Worm (Caenorhabditis elegans): ENCODE measurements around the gene amt-4.
A peak's percentile ranks its signal among the peaks of the same experiment; 100 is the strongest.

amt-4 gene

ce11 chrX:4609635-4610034 lies 44.5 kb downstream of the amt-4 start:
- no peak for TF ChIP-seq M03D4.4 (tag; optimal IDR thresholded peaks at IDR 0.05)
- peak; percentile 49 for TF ChIP-seq lin-32 (GFP tag; optimal IDR thresholded peaks at IDR 0.05)
- peak; percentile 63 for TF ChIP-seq cnd-1 (tag; optimal IDR thresholded peaks at IDR 0.05)
- peak; percentile 73 for TF ChIP-seq hlh-1 (tag; optimal IDR thresholded peaks at IDR 0.05)

ce11 chrX:4615034-4615433 lies 49.9 kb downstream of the amt-4 start:
- no peak for TF ChIP-seq lin-32 (GFP tag; optimal IDR thresholded peaks at IDR 0.05)
- TF ChIP-seq bed-3 (GFP tag; optimal IDR thresholded peaks at IDR 0.05) = no peak
- TF ChIP-seq ceh-39 (tag; optimal IDR thresholded peaks at IDR 0.05) = no peak
- TF ChIP-seq ces-1 (GFP tag; optimal IDR thresholded peaks at IDR 0.05) = no peak
- no peak for TF ChIP-seq elt-1 (tag; optimal IDR thresholded peaks at IDR 0.05; ENCODE audit: borderline replicate concordance, insufficient read depth)
- no peak for TF ChIP-seq flh-1 (GFP tag; optimal IDR thresholded peaks at IDR 0.05)
- TF ChIP-seq unc-120 (tag; optimal IDR thresholded peaks at IDR 0.05; ENCODE audit: poor library complexity, severe bottlenecking) = no peak
- no peak for TF ChIP-seq elt-3 (tag; optimal IDR thresholded peaks at IDR 0.05)
- no peak for TF ChIP-seq hlh-1 (tag; optimal IDR thresholded peaks at IDR 0.05)
- TF ChIP-seq nhr-237 (tag; optimal IDR thresholded peaks at IDR 0.05) = no peak
- TF ChIP-seq blmp-1 (tag; optimal IDR thresholded peaks at IDR 0.05) = no peak
- TF ChIP-seq ceh-83 (GFP tag; optimal IDR thresholded peaks at IDR 0.05) = no peak
- no peak for TF ChIP-seq nhr-2 (tag; optimal IDR thresholded peaks at IDR 0.05)
- no peak for TF ChIP-seq nhr-76 (tag; optimal IDR thresholded peaks at IDR 0.05)
- TF ChIP-seq tbx-8 (GFP tag; optimal IDR thresholded peaks at IDR 0.05) = no peak
- TF ChIP-seq ztf-11 (tag; optimal IDR thresholded peaks at IDR 0.05) = no peak
- no peak for TF ChIP-seq unc-39 (tag; optimal IDR thresholded peaks at IDR 0.05)
- TF ChIP-seq nhr-12 (tag; optimal IDR thresholded peaks at IDR 0.05) = no peak

- TF ChIP-seq unc-39 (tag; optimal IDR thresholded peaks at IDR 0.05) = no peak
- no peak for TF ChIP-seq elt-3 (tag; optimal IDR thresholded peaks at IDR 0.05)
- peak; percentile 41 for TF ChIP-seq M03D4.4 (tag; optimal IDR thresholded peaks at IDR 0.05)
- TF ChIP-seq nhr-28 (tag; optimal IDR thresholded peaks at IDR 0.05) = no peak
- TF ChIP-seq nhr-237 (tag; optimal IDR thresholded peaks at IDR 0.05) = no peak
- TF ChIP-seq lin-32 (GFP tag; optimal IDR thresholded peaks at IDR 0.05) = peak; percentile 51
- peak; percentile 44 for TF ChIP-seq ham-2 (GFP tag; optimal IDR thresholded peaks at IDR 0.05)
- TF ChIP-seq sem-2 (GFP tag; optimal IDR thresholded peaks at IDR 0.05) = no peak
- peak; percentile 25 for TF ChIP-seq tbx-8 (GFP tag; optimal IDR thresholded peaks at IDR 0.05)
- peak; percentile 49 for TF ChIP-seq ces-1 (GFP tag; optimal IDR thresholded peaks at IDR 0.05)
- TF ChIP-seq mls-2 (tag; optimal IDR thresholded peaks at IDR 0.05) = peak; percentile 75
- TF ChIP-seq flh-1 (GFP tag; optimal IDR thresholded peaks at IDR 0.05) = no peak
- peak; percentile 62 for TF ChIP-seq lin-13 (tag; optimal IDR thresholded peaks at IDR 0.05)
- TF ChIP-seq mep-1 (tag; optimal IDR thresholded peaks at IDR 0.05) = peak; percentile 73
- peak; percentile 37 for TF ChIP-seq unc-120 (tag; optimal IDR thresholded peaks at IDR 0.05; ENCODE audit: poor library complexity, severe bottlenecking)
- no peak for TF ChIP-seq ztf-11 (tag; optimal IDR thresholded peaks at IDR 0.05)
- peak; percentile 68 for TF ChIP-seq drap-1 (GFP tag; optimal IDR thresholded peaks at IDR 0.05)
- peak; percentile 50 for TF ChIP-seq nhr-2 (tag; optimal IDR thresholded peaks at IDR 0.05)
- peak; percentile 82 for TF ChIP-seq sptf-1 (tag; optimal IDR thresholded peaks at IDR 0.05)
- no peak for TF ChIP-seq hlh-1 (tag; optimal IDR thresholded peaks at IDR 0.05)
- no peak for TF ChIP-seq blmp-1 (tag; optimal IDR thresholded peaks at IDR 0.05)
- no peak for TF ChIP-seq nhr-12 (tag; optimal IDR thresholded peaks at IDR 0.05)
- TF ChIP-seq pha-4 (tag; optimal IDR thresholded peaks at IDR 0.05) = no peak
- no peak for TF ChIP-seq unc-62 (GFP tag; optimal IDR thresholded peaks at IDR 0.05)
- TF ChIP-seq elt-1 (tag; optimal IDR thresholded peaks at IDR 0.05; ENCODE audit: borderline replicate concordance, insufficient read depth) = no peak
- TF ChIP-seq cnd-1 (tag; optimal IDR thresholded peaks at IDR 0.05) = peak; percentile 84
- TF ChIP-seq zip-8 (tag; optimal IDR thresholded peaks at IDR 0.05) = no peak
- no peak for TF ChIP-seq nhr-76 (tag; optimal IDR thresholded peaks at IDR 0.05)
- no peak for TF ChIP-seq bed-3 (GFP tag; optimal IDR thresholded peaks at IDR 0.05)
- TF ChIP-seq lsy-2 (tag; optimal IDR thresholded peaks at IDR 0.05) = peak; percentile 36
- TF ChIP-seq ceh-83 (GFP tag; optimal IDR thresholded peaks at IDR 0.05) = no peak
- no peak for TF ChIP-seq ceh-43 (GFP tag; optimal IDR thresholded peaks at IDR 0.05)
- peak; percentile 87 for TF ChIP-seq ceh-39 (tag; optimal IDR thresholded peaks at IDR 0.05)
- TF ChIP-seq mab-5 (tag; optimal IDR thresholded peaks at IDR 0.05) = no peak
- TF ChIP-seq snpc-4 (tag; optimal IDR thresholded peaks at IDR 0.05) = no peak
These were observed 51.7 kb downstream of the amt-4 start for ce11 chrX:4616832-4617231.

Data from whole organism, mixed stage, embryonic.